Worm (Caenorhabditis elegans) whole organism, L4/young adult: ENCODE measurements around the gene btb-2.

ENCODE experiments used
- W03F9.2 ChIP-seq: fragments of 150-350 bp; optimal IDR thresholded peaks from 2 replicates; lab custom pipeline; 2014; ENCODE audit warnings: missing biosample characterization, missing genetic modification characterization
- dao-5 ChIP-seq: sonication (generic microtip); optimal IDR thresholded peaks from 2 replicates; lab custom pipeline; 2016; ENCODE audit warnings: missing genotype, missing genetic modification characterization, moderate library complexity, missing compliant biosample characterization
- him-1 ChIP-seq: sonication (generic microtip); optimal IDR thresholded peaks from 2 replicates; lab custom pipeline; 2016; ENCODE audit warnings: missing genotype, missing genetic modification reagents, missing genetic modification characterization, missing compliant biosample characterization

btb-2 gene

ce11 chrII:6401649-6402048, at the start of gene btb-2:
Gene btb-2 (plus strand): TSS chrII:6401949.
- no peak for TF ChIP-seq W03F9.2
- TF ChIP-seq him-1 (tag; lab: Kevin White, UChicago) = no peak
- TF ChIP-seq dao-5 (tag; lab: Kevin White, UChicago) = no peak

ce11 chrII:6355396-6356346, 46.1 kb upstream of the btb-2 start, which contains the start of gene C32D5.11:
Gene C32D5.11 (minus strand): TSS chrII:6355446.
- TF ChIP-seq dao-5 (tag; lab: Kevin White, UChicago) (no peak), W03F9.2 (peak; percentile 73)

- TF ChIP-seq him-1 (tag; lab: Kevin White, UChicago) (no peak), dao-5 (tag; lab: Kevin White, UChicago) (no peak), W03F9.2 (no peak)
Measured at ce11 chrII:6358232-6358631, 43.5 kb upstream of the btb-2 start.

- TF ChIP-seq dao-5 (tag; lab: Kevin White, UChicago) (no peak), W03F9.2 (no peak), him-1 (tag; lab: Kevin White, UChicago) (no peak)
Measured at ce11 chrII:6358905-6359304, 42.8 kb upstream of the btb-2 start, which contains the start of gene C32D5.12. Gene C32D5.12 (minus strand): TSS chrII:6359005.

- TF ChIP-seq him-1 (tag; lab: Kevin White, UChicago) = no peak
- peak; percentile 72 for TF ChIP-seq W03F9.2
Measured at ce11 chrII:6360822-6361221, 40.9 kb upstream of the btb-2 start, which contains the start of gene K10B2.4. Gene K10B2.4 (minus strand): TSS chrII:6360959.

ce11 chrII:6365237-6365815, 36.4 kb upstream of the btb-2 start, which contains the start of the genes ani-2 and clec-88:
Gene ani-2 (minus strand): TSS chrII:6365367.
Gene clec-88 (plus strand): TSS chrII:6365722.
- no peak for TF ChIP-seq dao-5 (tag; lab: Kevin White, UChicago)
- TF ChIP-seq him-1 (tag; lab: Kevin White, UChicago) = no peak
- no peak for TF ChIP-seq W03F9.2

ce11 chrII:6366696-6367095, 35.1 kb upstream of the btb-2 start, which contains the start of gene ctsa-4.1:
Gene ctsa-4.1 (plus strand): TSS chrII:6366996.
- no peak for TF ChIP-seq dao-5 (tag; lab: Kevin White, UChicago)
- TF ChIP-seq him-1 (tag; lab: Kevin White, UChicago) = no peak
- no peak for TF ChIP-seq W03F9.2

- TF ChIP-seq dao-5 (tag; lab: Kevin White, UChicago) (no peak), him-1 (tag; lab: Kevin White, UChicago) (no peak), W03F9.2 (peak; percentile 81)
Measured at ce11 chrII:6370110-6370509, 31.6 kb upstream of the btb-2 start.

- no peak for TF ChIP-seq him-1 (tag; lab: Kevin White, UChicago)
- no peak for TF ChIP-seq W03F9.2
- no peak for TF ChIP-seq dao-5 (tag; lab: Kevin White, UChicago)
Measured at ce11 chrII:6371003-6371402, 30.7 kb upstream of the btb-2 start, which contains the start of gene lin-23. Gene lin-23 (plus strand): TSS chrII:6371303.

ce11 chrII:6373361-6373760, 28.4 kb upstream of the btb-2 start:
- no peak for TF ChIP-seq W03F9.2
- TF ChIP-seq dao-5 (tag; lab: Kevin White, UChicago) = no peak
- TF ChIP-seq him-1 (tag; lab: Kevin White, UChicago) = no peak

ce11 chrII:6374646-6375045, 27.1 kb upstream of the btb-2 start:
- TF ChIP-seq dao-5 (tag; lab: Kevin White, UChicago) = no peak
- TF ChIP-seq him-1 (tag; lab: Kevin White, UChicago) = no peak

- TF ChIP-seq W03F9.2 (no peak), dao-5 (tag; lab: Kevin White, UChicago) (no peak), him-1 (tag; lab: Kevin White, UChicago) (no peak)
Measured at ce11 chrII:6376693-6377092, 25.1 kb upstream of the btb-2 start.

ce11 chrII:6377381-6377948, 24.3 kb upstream of the btb-2 start:
- TF ChIP-seq W03F9.2 = no peak
- TF ChIP-seq him-1 (tag; lab: Kevin White, UChicago) = no peak
- TF ChIP-seq dao-5 (tag; lab: Kevin White, UChicago) = no peak
